Fruit fly (Drosophila melanogaster) whole organism, embryonic: ENCODE data around the gene CG5446.

Experiments used
- Blimp-1 ChIP-seq: fragments of 200-800 bp; sonication (Bioruptor generic); optimal IDR thresholded peaks from 3 replicates; lab custom pipeline; 2018; ENCODE audit warnings: missing biosample characterization, missing genetic modification characterization, mild to moderate bottlenecking, moderate library complexity, missing genetic modification reagents
- CG10209 ChIP-seq: fragments of 200-800 bp; sonication (Bioruptor generic); optimal IDR thresholded peaks from 3 replicates; lab custom pipeline; 2017; ENCODE audit warnings: missing biosample characterization, mild to moderate bottlenecking, missing genetic modification characterization, missing genetic modification reagents
- CG10274 ChIP-seq: fragments of 200-800 bp; sonication (Bioruptor generic); optimal IDR thresholded peaks from 3 replicates; lab custom pipeline; 2017; ENCODE audit warnings: missing biosample characterization, mild to moderate bottlenecking, missing genetic modification characterization
- CG10979 ChIP-seq: fragments of 200-800 bp; sonication (Bioruptor generic); optimal IDR thresholded peaks from 2 replicates; lab custom pipeline; 2018; ENCODE audit warnings: missing biosample characterization, mild to moderate bottlenecking, missing genetic modification characterization, moderate library complexity
- CG13287 ChIP-seq: fragments of 200-800 bp; sonication (Bioruptor generic); IDR thresholded peaks from 2 replicates; pipeline ENCODE4 v1.3.6; 2022; ENCODE audit warnings: missing biosample characterization, missing genetic modification characterization; ENCODE audit not compliant: partially characterized antibody
- CG13424 ChIP-seq: fragments of 200-800 bp; sonication (Bioruptor generic); optimal IDR thresholded peaks from 2 replicates; lab custom pipeline; 2019; ENCODE audit warnings: missing biosample characterization, mild to moderate bottlenecking, missing genetic modification characterization, moderate library complexity
- CG15269 ChIP-seq: fragments of 200-800 bp; sonication (Bioruptor generic); optimal IDR thresholded peaks from 2 replicates; lab custom pipeline; 2018; ENCODE audit warnings: missing biosample characterization, mild to moderate bottlenecking, missing genetic modification characterization, moderate library complexity
- CG15601 ChIP-seq: fragments of 200-800 bp; sonication (Bioruptor generic); optimal IDR thresholded peaks from 3 replicates; lab custom pipeline; 2019; ENCODE audit warnings: missing biosample characterization, mild to moderate bottlenecking, missing genetic modification characterization, moderate library complexity
- CG17361 ChIP-seq: fragments of 200-800 bp; sonication (Bioruptor generic); IDR thresholded peaks from 3 replicates; pipeline ENCODE4 v1.3.6; 2022; ENCODE audit warnings: missing biosample characterization, missing genetic modification characterization
- CG18599 ChIP-seq: fragments of 200-800 bp; sonication (Bioruptor generic); optimal IDR thresholded peaks from 3 replicates; lab custom pipeline; 2017; ENCODE audit warnings: missing biosample characterization, missing genetic modification characterization, mild to moderate bottlenecking, moderate library complexity, missing genetic modification reagents
- CG31441 ChIP-seq: fragments of 200-800 bp; sonication (Bioruptor generic); IDR thresholded peaks from 2 replicates; pipeline ENCODE4 v1.3.6; 2022; ENCODE audit warnings: missing biosample characterization, missing genetic modification characterization
- CG7556 ChIP-seq: fragments of 200-800 bp; sonication (Bioruptor generic); optimal IDR thresholded peaks from 2 replicates; lab custom pipeline; 2017; ENCODE audit warnings: missing biosample characterization, mild to moderate bottlenecking, missing genetic modification characterization
- CG9932 ChIP-seq: fragments of 200-800 bp; sonication (Bioruptor generic); IDR thresholded peaks from 2 replicates; pipeline ENCODE4 v1.3.6; 2022; ENCODE audit warnings: missing biosample characterization, missing genetic modification characterization
- D19A ChIP-seq: fragments of 200-800 bp; optimal IDR thresholded peaks from 3 replicates; lab custom pipeline; 2019; ENCODE audit warnings: missing biosample characterization, mild to moderate bottlenecking, missing genetic modification characterization, moderate library complexity
- E2f1 ChIP-seq: fragments of 200-800 bp; sonication (Bioruptor generic); IDR thresholded peaks from 2 replicates; pipeline ENCODE4 v1.3.6; 2022; ENCODE audit warnings: missing biosample characterization, missing genetic modification characterization
- Ets65A ChIP-seq: fragments of 200-800 bp; sonication (Bioruptor generic); peaks from one replicate; lab custom pipeline; 2016; ENCODE audit warnings: missing biosample characterization, missing genetic modification characterization
- Fer1 ChIP-seq: fragments of 200-800 bp; sonication (Bioruptor generic); optimal IDR thresholded peaks from 2 replicates; lab custom pipeline; 2017; ENCODE audit warnings: missing biosample characterization, mild to moderate bottlenecking, missing genetic modification characterization
- HLH4C ChIP-seq: fragments of 200-800 bp; sonication (Bioruptor generic); IDR thresholded peaks from 3 replicates; pipeline ENCODE4 v1.3.6; 2022; ENCODE audit warnings: missing biosample characterization, missing genetic modification characterization; ENCODE audit not compliant: partially characterized antibody
- Hr51 ChIP-seq, 2 experiments: fragments of 200-800 bp; sonication (Bioruptor generic); optimal IDR thresholded peaks; 2 replicates in 1 of 2; 3 replicates in 1 of 2; lab custom pipeline; 2016 to 2018; ENCODE audit warnings: missing biosample characterization in 2 of 2, missing genetic modification characterization in 2 of 2, mild to moderate bottlenecking in 1 of 2, moderate library complexity in 1 of 2
- MBD-R2 ChIP-seq: fragments of 200-800 bp; sonication (Bioruptor generic); IDR thresholded peaks from 2 replicates; pipeline ENCODE4 v1.3.6; 2022; ENCODE audit warnings: missing biosample characterization, missing genetic modification characterization
- Meics ChIP-seq: fragments of 200-800 bp; sonication (Bioruptor generic); optimal IDR thresholded peaks from 2 replicates; lab custom pipeline; 2017; ENCODE audit warnings: missing biosample characterization, mild to moderate bottlenecking, missing genetic modification characterization
- Ptx1 ChIP-seq: fragments of 200-800 bp; sonication (Bioruptor generic); IDR thresholded peaks from 2 replicates; pipeline ENCODE4 v1.3.6; 2022; ENCODE audit warnings: missing biosample characterization, missing genetic modification characterization
- Sox102F ChIP-seq: fragments of 200-800 bp; sonication (Bioruptor generic); optimal IDR thresholded peaks from 2 replicates; lab custom pipeline; 2018; ENCODE audit warnings: missing biosample characterization, mild to moderate bottlenecking, missing genetic modification characterization, moderate library complexity
- Xrp1 ChIP-seq: fragments of 200-800 bp; sonication (Bioruptor generic); IDR thresholded peaks from 2 replicates; pipeline ENCODE4 v1.3.6; 2022; ENCODE audit warnings: missing biosample characterization, missing genetic modification characterization
- az2 ChIP-seq: fragments of 200-800 bp; sonication (Bioruptor generic); optimal IDR thresholded peaks from 3 replicates; lab custom pipeline; 2016; ENCODE audit warnings: missing biosample characterization, missing genetic modification characterization
- cas ChIP-seq: fragments of 200-800 bp; sonication (Bioruptor generic); IDR thresholded peaks from 2 replicates; pipeline ENCODE4 v1.3.6; 2022; ENCODE audit warnings: missing biosample characterization, missing genetic modification characterization
- chinmo ChIP-seq: fragments of 200-800 bp; sonication (Bioruptor generic); IDR thresholded peaks from 4 replicates; pipeline ENCODE4 v1.3.6; 2022; ENCODE audit warnings: missing biosample characterization, missing genetic modification characterization; ENCODE audit not compliant: partially characterized antibody
- dan ChIP-seq: fragments of 200-800 bp; sonication (Bioruptor generic); IDR thresholded peaks from 2 replicates; pipeline ENCODE4 v1.3.6; 2022; ENCODE audit warnings: missing biosample characterization, missing genetic modification characterization
- dpn ChIP-seq, 2 experiments: fragments of 200-800 bp; sonication (Bioruptor generic); optimal IDR thresholded peaks; 3 replicates each; lab custom pipeline; 2016; ENCODE audit warnings: missing biosample characterization in 2 of 2, missing genetic modification characterization in 2 of 2
- dysf ChIP-seq: fragments of 200-800 bp; sonication (Bioruptor generic); IDR thresholded peaks from 3 replicates; pipeline ENCODE4 v1.3.6; 2022; ENCODE audit warnings: missing biosample characterization, missing genetic modification characterization
- fd64A ChIP-seq: fragments of 200-800 bp; sonication (Bioruptor generic); optimal IDR thresholded peaks from 3 replicates; lab custom pipeline; 2018; ENCODE audit warnings: missing biosample characterization, mild to moderate bottlenecking, missing genetic modification characterization
- ftz-f1 ChIP-seq: fragments of 200-800 bp; sonication (Bioruptor generic); optimal IDR thresholded peaks from 2 replicates; lab custom pipeline; 2016; ENCODE audit warnings: missing biosample characterization, missing genetic modification characterization
- gce ChIP-seq: fragments of 200-800 bp; sonication (Bioruptor generic); IDR thresholded peaks from 3 replicates; pipeline ENCODE4 v1.3.6; 2022; ENCODE audit warnings: missing biosample characterization, missing genetic modification characterization
- gem ChIP-seq: fragments of 200-800 bp; sonication (Bioruptor generic); optimal IDR thresholded peaks from 2 replicates; lab custom pipeline; 2019; ENCODE audit warnings: missing biosample characterization, mild to moderate bottlenecking, missing genetic modification characterization, moderate library complexity
- ken ChIP-seq: fragments of 200-800 bp; sonication (Bioruptor generic); IDR thresholded peaks from 3 replicates; pipeline ENCODE4 v1.3.6; 2022; ENCODE audit warnings: missing biosample characterization, missing genetic modification characterization
- knrl ChIP-seq: fragments of 200-800 bp; sonication (Bioruptor generic); IDR thresholded peaks from 3 replicates; pipeline ENCODE4 v1.3.6; 2022; ENCODE audit warnings: missing biosample characterization, missing genetic modification characterization; ENCODE audit not compliant: partially characterized antibody
- lab ChIP-seq: fragments of 200-800 bp; sonication (Bioruptor generic); optimal IDR thresholded peaks from 3 replicates; lab custom pipeline; 2017; ENCODE audit warnings: missing biosample characterization, missing genetic modification characterization, mild to moderate bottlenecking, moderate library complexity, missing genetic modification reagents
- pan ChIP-seq, 4 experiments: fragments of >200 bp in 3 of 4; fragments of 200-800 bp in 1 of 4; sonication (Bioruptor generic) in 1 of 4; optimal IDR thresholded peaks in 3 of 4; IDR thresholded peaks in 1 of 4; 2 replicates each; pipeline versions ENCODE4 v1.3.6 to Lab custom; 2017 to 2022; ENCODE audit warnings: missing biosample characterization in 2 of 4, missing genetic modification characterization in 2 of 4, mixed read lengths in 1 of 4
- row ChIP-seq: fragments of 200-800 bp; sonication (Bioruptor generic); IDR thresholded peaks from 3 replicates; pipeline ENCODE4 v1.3.6; 2022; ENCODE audit warnings: missing biosample characterization, missing genetic modification characterization
- sisA ChIP-seq: fragments of 200-800 bp; sonication (Bioruptor generic); IDR thresholded peaks from 2 replicates; pipeline ENCODE4 v1.3.6; 2022; ENCODE audit warnings: missing biosample characterization, missing genetic modification characterization
- sob ChIP-seq: fragments of 200-800 bp; sonication (Bioruptor generic); IDR thresholded peaks from 2 replicates; pipeline ENCODE4 v1.3.6; 2022; ENCODE audit warnings: missing biosample characterization, missing genetic modification characterization
- sqz ChIP-seq: fragments of 200-800 bp; sonication (Bioruptor generic); optimal IDR thresholded peaks from 3 replicates; lab custom pipeline; 2018; ENCODE audit warnings: missing biosample characterization, mild to moderate bottlenecking, missing genetic modification characterization
- stc ChIP-seq: fragments of 200-800 bp; sonication (Bioruptor generic); IDR thresholded peaks from 2 replicates; pipeline ENCODE4 v1.3.6; 2022; ENCODE audit warnings: missing biosample characterization, missing genetic modification characterization
- tio ChIP-seq: fragments of 200-800 bp; sonication (Bioruptor generic); optimal IDR thresholded peaks from 2 replicates; lab custom pipeline; 2017; ENCODE audit warnings: missing biosample characterization, missing genetic modification characterization, inconsistent platforms
- toy ChIP-seq: fragments of 200-800 bp; sonication (Bioruptor generic); IDR thresholded peaks from 2 replicates; pipeline ENCODE4 v1.3.6; 2022; ENCODE audit warnings: missing biosample characterization, missing genetic modification characterization
- z ChIP-seq: fragments of 200-800 bp; sonication (Bioruptor generic); IDR thresholded peaks from 3 replicates; pipeline ENCODE4 v1.3.6; 2022; ENCODE audit warnings: missing biosample characterization, missing genetic modification characterization

CG5446 gene

dm6 chr2L:12421793-12422691 lies 5.5 kb downstream of the CG5446 start (continued):
- peak in 1 of 2 experiments; percentile 30 for TF ChIP-seq dpn (GFP tag; optimal IDR thresholded peaks at IDR 0.05; lab: Kevin White, UChicago)
- peak; percentile 2 for TF ChIP-seq CG13424
- TF ChIP-seq dysf (GFP tag; lab: Robert Waterston, UW) = peak; percentile 30; the same call in 1 of the 3 replicates
- no peak for TF ChIP-seq dan (GFP tag; lab: Robert Waterston, UW)
- peak; percentile 14 for TF ChIP-seq CG18599 (GFP tag; lab: Kevin White, UChicago)
- peak; percentile 11 for TF ChIP-seq Blimp-1
- no peak for TF ChIP-seq tio (GFP tag; lab: Kevin White, UChicago)
- peak; percentile 8 for TF ChIP-seq CG10979
- TF ChIP-seq gce (GFP tag; lab: Robert Waterston, UW) = no peak
- TF ChIP-seq D19A (tag; lab: Kevin White, UChicago) = peak; percentile 95
- peak; percentile 38; the same call in 1 of the 2 replicates for TF ChIP-seq Ptx1 (GFP tag; lab: Robert Waterston, UW)
- peak; percentile 42 for TF ChIP-seq CG13287 (GFP tag; lab: Robert Waterston, UW)
- TF ChIP-seq CG10274 (GFP tag; lab: Kevin White, UChicago) = peak; percentile 38
- no peak for TF ChIP-seq toy (GFP tag; lab: Robert Waterston, UW)
- peak; percentile 31 for TF ChIP-seq CG7556 (GFP tag; lab: Kevin White, UChicago)
- 0 out of 2 replicates have a peak, but pooled peaks have one; percentile 21 for TF ChIP-seq sisA (GFP tag; lab: Robert Waterston, UW)
- TF ChIP-seq CG15601 = peak; percentile 97
- peak; percentile 3 for TF ChIP-seq Fer1
- peak; percentile 36; the same call in 1 of the 2 replicates for TF ChIP-seq CG31441
- peak; percentile 98 for TF ChIP-seq z (GFP tag; lab: Robert Waterston, UW)
- no peak for TF ChIP-seq fd64A (GFP tag; lab: Kevin White, UChicago)
- peak; percentile 9 for TF ChIP-seq Sox102F (GFP tag; lab: Kevin White, UChicago)
- TF ChIP-seq Ets65A (GFP tag; lab: Kevin White, UChicago) = peak; percentile 25
- TF ChIP-seq Hr51 (GFP tag; optimal IDR thresholded peaks at IDR 0.05; lab: Kevin White, UChicago) = peak in 1 of 2 experiments; percentile 31
- TF ChIP-seq CG17361 (GFP tag; lab: Robert Waterston, UW) = peak; percentile 40; the same call in 1 of the 3 replicates
- TF ChIP-seq az2 (GFP tag; lab: Kevin White, UChicago) = peak; percentile 14
- TF ChIP-seq E2f1 (GFP tag; lab: Robert Waterston, UW) = peak; percentile 27; the same call in 1 of the 2 replicates
- TF ChIP-seq Xrp1 (GFP tag; lab: Robert Waterston, UW) = peak; percentile 21; the same call in 1 of the 2 replicates
- peak; percentile 36 for TF ChIP-seq CG15269 (tag; lab: Kevin White, UChicago)
- 0 out of 2 replicates have a peak, but pooled peaks have one; percentile 36 for TF ChIP-seq sob (GFP tag; lab: Robert Waterston, UW)
- TF ChIP-seq CG10209 (GFP tag; lab: Kevin White, UChicago) = peak; percentile 10
- peak; percentile 15; the same call in 1 of the 3 replicates for TF ChIP-seq ken (GFP tag; lab: Robert Waterston, UW)
- peak; percentile 87; the same call in 2 of the 4 replicates for TF ChIP-seq chinmo
- peak; percentile 45 for TF ChIP-seq CG9932 (GFP tag; lab: Robert Waterston, UW)
- peak; percentile 26; the same call in 1 of the 2 replicates for TF ChIP-seq stc
- no peak for TF ChIP-seq cas (GFP tag; lab: Robert Waterston, UW)
- TF ChIP-seq ftz-f1 (GFP tag; lab: Kevin White, UChicago) = no peak
- TF ChIP-seq gem (tag; lab: Kevin White, UChicago) = peak; percentile 37
- TF ChIP-seq pan (optimal IDR thresholded peaks at IDR 0.05; lab: Kevin White, UChicago) = no peak
- TF ChIP-seq pan (GFP tag; optimal IDR thresholded peaks at IDR 0.05 in 1 of 2, IDR thresholded peaks at IDR 0.05 in 1 of 2) = peak in 1 of 2 experiments; percentile 31
- 0 out of 2 replicates have a peak, but pooled peaks have one; percentile 7 for TF ChIP-seq MBD-R2
- TF ChIP-seq lab (GFP tag; lab: Kevin White, UChicago) = peak; percentile 36
- TF ChIP-seq HLH4C (GFP tag; lab: Robert Waterston, UW) = peak; percentile 46; the same call in 2 of the 3 replicates
- TF ChIP-seq sqz (GFP tag; lab: Kevin White, UChicago) = no peak
- TF ChIP-seq row (GFP tag; lab: Robert Waterston, UW) = peak; percentile 66
- TF ChIP-seq knrl = 0 out of 3 replicates have a peak, but pooled peaks have one; percentile 11
- TF ChIP-seq Meics (GFP tag; lab: Kevin White, UChicago) = peak; percentile 4
